Worm (Caenorhabditis elegans) whole organism, L1 larva: Measurements from ENCODE around the gene C17C3.6.
A peak's percentile ranks its signal among the peaks of the same experiment; 100 is the strongest.

Source experiments
- aly-2 ChIP-seq: fragments of 150-350 bp; optimal IDR thresholded peaks from 2 replicates; lab custom pipeline; 2014; ENCODE audit warnings: missing biosample characterization, missing genetic modification characterization
- elt-2 ChIP-seq: sonication (generic microtip); optimal IDR thresholded peaks from 2 replicates; lab custom pipeline; 2016; ENCODE audit warnings: missing genetic modification characterization, mild to moderate bottlenecking, inconsistent platforms, missing compliant biosample characterization, missing genetic modification reagents
- jun-1 ChIP-seq: fragments of 150-350 bp; optimal IDR thresholded peaks from 2 replicates; lab custom pipeline; 2014; ENCODE audit warnings: missing biosample characterization, missing genetic modification reagents, missing genetic modification characterization
- nhr-11 ChIP-seq: fragments of 150-350 bp; optimal IDR thresholded peaks from 2 replicates; lab custom pipeline; 2014; ENCODE audit warnings: missing biosample characterization, missing genetic modification characterization
- nhr-12 ChIP-seq: sonication (generic microtip); optimal IDR thresholded peaks from 2 replicates; lab custom pipeline; 2017; ENCODE audit warnings: missing biosample characterization, missing genetic modification characterization
- nhr-76 ChIP-seq: sonication (generic microtip); optimal IDR thresholded peaks from 2 replicates; lab custom pipeline; 2017; ENCODE audit warnings: missing biosample characterization, missing genetic modification characterization
- nhr-77 ChIP-seq: fragments of 150-350 bp; optimal IDR thresholded peaks from 2 replicates; lab custom pipeline; 2014; ENCODE audit warnings: missing biosample characterization, missing genetic modification characterization
- sox-4 ChIP-seq: sonication (generic microtip); optimal IDR thresholded peaks from 2 replicates; lab custom pipeline; 2016; ENCODE audit warnings: missing genetic modification characterization, missing compliant biosample characterization

- TF ChIP-seq nhr-76 (tag; lab: Kevin White, UChicago) (no peak), nhr-77 (tag; lab: Kevin White, UChicago) (no peak), aly-2 (tag; lab: Kevin White, UChicago) (no peak), elt-2 (tag; lab: Kevin White, UChicago) (peak; percentile 34), jun-1 (tag; lab: Kevin White, UChicago) (no peak), nhr-11 (tag; lab: Kevin White, UChicago) (no peak), nhr-12 (tag; lab: Kevin White, UChicago) (no peak), sox-4 (tag; lab: Kevin White, UChicago) (no peak)
Measured at ce11 chrII:5515542-5515941, 34.3 kb upstream of the C17C3.6 start, which contains the start of gene ZK177.3.
